Fruit fly (Drosophila melanogaster) whole organism: ENCODE data around the gene Nf-YA.

Experiments used
- CG8478 ChIP-seq: fragments of >200 bp; optimal IDR thresholded peaks from 2 replicates; lab custom pipeline; 2018; ENCODE audit warnings: inconsistent platforms
- Dll ChIP-seq: fragments of >200 bp; optimal IDR thresholded peaks from 2 replicates; lab custom pipeline; 2017
- EcR ChIP-seq, 2 experiments: fragments of >200 bp; optimal IDR thresholded peaks; 2 replicates each; lab custom pipeline; 2017; ENCODE audit warnings: missing biosample characterization in 2 of 2, missing genetic modification characterization in 2 of 2, missing genetic modification reagents in 2 of 2
- pan ChIP-seq: fragments of >200 bp; optimal IDR thresholded peaks from 2 replicates; lab custom pipeline; 2017
- psq ChIP-seq: fragments of >200 bp; optimal IDR thresholded peaks from 2 replicates; lab custom pipeline; 2017
- usp ChIP-seq: fragments of >200 bp; optimal IDR thresholded peaks from 2 replicates; lab custom pipeline; 2017; ENCODE audit warnings: missing biosample characterization, missing genetic modification characterization, mixed read lengths

DNA sequence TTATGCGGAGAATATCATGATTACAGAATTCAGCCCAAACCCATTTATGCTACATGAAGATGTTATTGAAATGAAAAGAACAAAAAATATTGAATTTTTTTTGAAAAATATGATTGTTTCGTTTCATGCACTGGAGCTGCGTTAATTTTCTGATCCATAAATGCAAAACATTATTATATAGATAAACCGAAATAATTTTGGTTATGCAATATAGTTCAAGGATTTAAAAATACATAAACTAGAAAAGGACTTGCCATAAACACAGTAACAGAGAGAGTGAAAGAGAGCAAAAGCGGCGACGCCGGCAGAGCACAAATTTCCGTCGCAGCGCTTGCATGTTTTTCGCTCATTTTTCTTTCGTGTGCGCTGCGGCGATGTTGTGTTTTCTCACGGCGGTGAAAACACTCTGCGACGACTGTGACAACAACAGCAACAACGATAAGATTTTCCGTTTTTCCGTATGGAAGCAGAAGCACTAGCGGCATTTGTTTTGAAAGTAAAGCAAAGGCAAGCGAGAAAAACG, 20.2 kb upstream of the Nf-YA start:
- TF ChIP-seq pan (lab: Kevin White, UChicago) = no peak
- TF ChIP-seq psq (lab: Kevin White, UChicago) = no peak
- no peak for TF ChIP-seq CG8478 (lab: Kevin White, UChicago)
- TF ChIP-seq usp = no peak
- TF ChIP-seq Dll = peak; percentile 41
- TF ChIP-seq EcR (GFP tag; optimal IDR thresholded peaks at IDR 0.05; lab: Kevin White, UChicago) = no peak
